Fruit fly (Drosophila melanogaster): ENCODE data around the gene Mcm6.

Mcm6 gene

DNA sequence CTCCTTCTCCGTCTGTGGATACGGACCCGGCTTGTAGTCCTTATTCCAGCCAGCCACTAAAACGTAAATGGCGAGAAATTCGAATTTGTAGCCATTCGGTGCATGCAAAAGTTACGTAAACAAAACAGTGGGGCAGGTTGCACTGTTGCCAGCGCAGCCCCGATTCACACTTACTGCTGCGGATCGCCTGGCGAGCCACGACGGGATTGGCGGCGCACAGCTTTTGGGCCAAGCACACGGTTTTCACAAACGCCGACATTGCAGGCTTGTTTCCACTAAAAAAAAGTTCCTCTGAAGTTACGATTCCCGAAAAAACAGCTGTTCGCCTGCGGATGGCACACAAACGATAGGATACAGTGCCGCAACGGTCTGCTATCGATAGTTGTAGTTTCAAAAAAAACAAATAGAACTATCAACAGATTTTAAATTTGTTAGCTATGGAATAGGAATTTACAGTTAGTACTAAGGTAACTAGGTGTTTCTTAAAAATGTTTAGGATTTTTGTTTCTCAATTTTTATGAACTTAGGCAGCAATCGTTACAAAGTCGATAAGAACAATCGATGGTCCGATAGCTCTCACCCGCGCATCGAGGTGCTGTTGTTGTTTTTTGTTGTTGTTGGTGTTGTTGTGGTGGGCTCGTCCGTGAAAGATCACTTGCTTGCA is 3.8 kb downstream of the Mcm6 start, which contains the start of gene Fum1 (continued):
- TF ChIP-seq CTCF (GFP tag; optimal IDR thresholded peaks at IDR 0.05) (no peak), CG3726 (GFP tag; IDR thresholded peaks at IDR 0.05) (no peak), CG10321 (GFP tag; IDR thresholded peaks at IDR 0.05) (no peak), CG11247 (GFP tag; IDR thresholded peaks at IDR 0.05) (no peak), hbn (GFP tag; IDR thresholded peaks at IDR 0.05; ENCODE audit: partially characterized antibody) (peak; percentile 85), CG12104 (GFP tag; optimal IDR thresholded peaks at IDR 0.05) (no peak), mirr (GFP tag; optimal IDR thresholded peaks at IDR 0.05) (no peak), tll (GFP tag; optimal IDR thresholded peaks at IDR 0.05) (no peak), trh (GFP tag; optimal IDR thresholded peaks at IDR 0.05) (no peak), Jarid2 (GFP tag; optimal IDR thresholded peaks at IDR 0.05) (no peak), otp (GFP tag; IDR thresholded peaks at IDR 0.05) (no peak), Rfx (GFP tag; IDR thresholded peaks at IDR 0.05) (no peak; the same call in 1 of the 2 replicates), D19B (GFP tag; optimal IDR thresholded peaks at IDR 0.05) (no peak), CG13123 (GFP tag; optimal IDR thresholded peaks at IDR 0.05) (no peak), CG12391 (tag; optimal IDR thresholded peaks at IDR 0.05) (peak; percentile 51), sisA (GFP tag; IDR thresholded peaks at IDR 0.05) (no peak), CG7839 (tag; optimal IDR thresholded peaks at IDR 0.05) (no peak), Spps (tag; optimal IDR thresholded peaks at IDR 0.05) (no peak), CkIIα-i1 (GFP tag; IDR thresholded peaks at IDR 0.05) (no peak), CG11456 (GFP tag; IDR thresholded peaks at IDR 0.05) (no peak), Atf3 (GFP tag; optimal IDR thresholded peaks at IDR 0.05) (no peak), Dek (tag; optimal IDR thresholded peaks at IDR 0.05) (no peak), CG18011 (GFP tag; optimal IDR thresholded peaks at IDR 0.05) (no peak), grn (GFP tag; optimal IDR thresholded peaks at IDR 0.05) (no peak), ind (GFP tag; optimal IDR thresholded peaks at IDR 0.05) (no peak), GATAe (GFP tag; conservative IDR thresholded peaks at IDR 0.05) (no peak), CG17829 (tag; optimal IDR thresholded peaks at IDR 0.05) (peak; percentile 10), br (optimal IDR thresholded peaks at IDR 0.05) (no peak), CG7745 (tag; optimal IDR thresholded peaks at IDR 0.05) (no peak), CG6854 (GFP tag; optimal IDR thresholded peaks at IDR 0.05) (no peak), Sry-β (GFP tag; optimal IDR thresholded peaks at IDR 0.05) (no peak), ase (GFP tag; IDR thresholded peaks at IDR 0.05) (no peak), D (optimal IDR thresholded peaks at IDR 0.05) (no peak), D (GFP tag; optimal IDR thresholded peaks at IDR 0.05) (no peak), CG3065 (GFP tag; optimal IDR thresholded peaks at IDR 0.05) (no peak), CG42726 (GFP tag; IDR thresholded peaks at IDR 0.05; ENCODE audit: partially characterized antibody) (no peak), repo (GFP tag; optimal IDR thresholded peaks at IDR 0.05) (no peak), Taf1 (GFP tag; IDR thresholded peaks at IDR 0.05) (no peak), PHDP (tag; optimal IDR thresholded peaks at IDR 0.05) (peak; percentile 19), CG1024 (GFP tag; IDR thresholded peaks at IDR 0.05) (no peak), nerfin-2 (GFP tag; IDR thresholded peaks at IDR 0.05; ENCODE audit: partially characterized antibody) (peak; percentile 84), Optix (GFP tag; IDR thresholded peaks at IDR 0.05) (no peak), Pdp1 (GFP tag; optimal IDR thresholded peaks at IDR 0.05) (peak in 1 of 2 experiments; percentile 81), en (GFP tag; optimal IDR thresholded peaks at IDR 0.05) (no peak), run (tag; optimal IDR thresholded peaks at IDR 0.05) (no peak), ham (GFP tag; IDR thresholded peaks at IDR 0.05) (no peak), gro (GFP tag; optimal IDR thresholded peaks at IDR 0.05) (peak; percentile 53), Opbp (GFP tag; IDR thresholded peaks at IDR 0.05; ENCODE audit: partially characterized antibody) (peak; percentile 70; the same call in 2 of the 3 replicates), Bgb (GFP tag; IDR thresholded peaks at IDR 0.05; ENCODE audit: partially characterized antibody) (peak; percentile 84), Vsx1 (GFP tag; optimal IDR thresholded peaks at IDR 0.05) (no peak), ems (GFP tag; optimal IDR thresholded peaks at IDR 0.05) (no peak)
